Worm (Caenorhabditis elegans): ENCODE results near the gene sdha-1.

Gene sdha-1

DNA sequence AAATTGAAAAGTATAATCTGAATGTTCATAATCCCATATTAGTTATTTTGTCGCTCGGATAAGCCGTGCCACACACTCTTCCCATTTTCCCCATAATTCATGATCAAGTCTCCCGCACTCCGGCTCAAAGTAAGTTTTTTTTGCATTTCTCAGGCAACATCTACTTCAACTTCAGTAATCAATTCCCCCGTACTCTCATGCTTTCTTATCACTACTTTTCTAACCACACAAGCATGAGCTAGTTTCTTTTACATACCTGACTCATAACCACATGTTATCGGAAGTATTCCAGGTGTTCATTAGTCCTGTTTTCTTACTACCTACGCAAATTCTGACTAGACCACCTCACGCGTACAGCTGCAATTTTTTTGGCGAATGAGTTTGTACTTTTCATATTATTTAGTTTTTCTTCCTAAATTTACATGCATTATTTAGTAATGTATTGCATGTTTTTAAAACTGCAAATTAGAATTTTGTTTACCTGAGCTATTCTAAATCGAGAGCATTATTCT is 20.8 kb upstream of the sdha-1 start:
- no peak for TF ChIP-seq elt-1 (tag; optimal IDR thresholded peaks at IDR 0.05; ENCODE audit: borderline replicate concordance, insufficient read depth)
- TF ChIP-seq hlh-1 (tag; optimal IDR thresholded peaks at IDR 0.05) = no peak

- TF ChIP-seq sem-2 (GFP tag; optimal IDR thresholded peaks at IDR 0.05) (no peak), ceh-39 (tag; optimal IDR thresholded peaks at IDR 0.05) (no peak), flh-1 (GFP tag; optimal IDR thresholded peaks at IDR 0.05) (no peak), blmp-1 (tag; optimal IDR thresholded peaks at IDR 0.05) (no peak), nhr-76 (tag; optimal IDR thresholded peaks at IDR 0.05) (no peak), cnd-1 (tag; optimal IDR thresholded peaks at IDR 0.05) (peak; percentile 10), ztf-11 (tag; optimal IDR thresholded peaks at IDR 0.05) (no peak), sptf-1 (tag; optimal IDR thresholded peaks at IDR 0.05) (peak; percentile 36), nhr-237 (tag; optimal IDR thresholded peaks at IDR 0.05) (no peak), M03D4.4 (tag; optimal IDR thresholded peaks at IDR 0.05) (no peak), lin-13 (tag; optimal IDR thresholded peaks at IDR 0.05) (no peak), ceh-43 (GFP tag; optimal IDR thresholded peaks at IDR 0.05) (no peak), ham-2 (GFP tag; optimal IDR thresholded peaks at IDR 0.05) (peak; percentile 11), snpc-4 (tag; optimal IDR thresholded peaks at IDR 0.05) (no peak), zip-8 (tag; optimal IDR thresholded peaks at IDR 0.05) (no peak), ceh-83 (GFP tag; optimal IDR thresholded peaks at IDR 0.05) (no peak), drap-1 (GFP tag; optimal IDR thresholded peaks at IDR 0.05) (no peak), elt-1 (tag; optimal IDR thresholded peaks at IDR 0.05; ENCODE audit: borderline replicate concordance, insufficient read depth) (no peak), ces-1 (GFP tag; optimal IDR thresholded peaks at IDR 0.05) (peak; percentile 46), mep-1 (tag; optimal IDR thresholded peaks at IDR 0.05) (no peak), nhr-2 (tag; optimal IDR thresholded peaks at IDR 0.05) (no peak), unc-39 (tag; optimal IDR thresholded peaks at IDR 0.05) (no peak), hlh-1 (tag; optimal IDR thresholded peaks at IDR 0.05) (peak; percentile 28), nhr-12 (tag; optimal IDR thresholded peaks at IDR 0.05) (no peak), elt-3 (tag; optimal IDR thresholded peaks at IDR 0.05) (no peak), unc-120 (tag; optimal IDR thresholded peaks at IDR 0.05; ENCODE audit: poor library complexity, severe bottlenecking) (peak; percentile 48), pha-4 (tag; optimal IDR thresholded peaks at IDR 0.05) (no peak), tbx-8 (GFP tag; optimal IDR thresholded peaks at IDR 0.05) (no peak), bed-3 (GFP tag; optimal IDR thresholded peaks at IDR 0.05) (no peak), lin-32 (GFP tag; optimal IDR thresholded peaks at IDR 0.05) (no peak), nhr-28 (tag; optimal IDR thresholded peaks at IDR 0.05) (no peak), unc-62 (GFP tag; optimal IDR thresholded peaks at IDR 0.05) (peak; percentile 65), lsy-2 (tag; optimal IDR thresholded peaks at IDR 0.05) (peak; percentile 17), mls-2 (tag; optimal IDR thresholded peaks at IDR 0.05) (peak; percentile 15), mab-5 (tag; optimal IDR thresholded peaks at IDR 0.05) (no peak)
These were observed 20.1 kb upstream of the sdha-1 start for ce11 chrX:8565810-8566416.

ce11 chrX:8564451-8564795 is 18.6 kb upstream of the sdha-1 start:
- no peak for TF ChIP-seq flh-1 (GFP tag; optimal IDR thresholded peaks at IDR 0.05)
- no peak for TF ChIP-seq unc-120 (tag; optimal IDR thresholded peaks at IDR 0.05; ENCODE audit: poor library complexity, severe bottlenecking)
- TF ChIP-seq lin-13 (tag; optimal IDR thresholded peaks at IDR 0.05) = no peak
- TF ChIP-seq ham-2 (GFP tag; optimal IDR thresholded peaks at IDR 0.05) = no peak
- TF ChIP-seq unc-62 (GFP tag; optimal IDR thresholded peaks at IDR 0.05) = no peak
- TF ChIP-seq nhr-76 (tag; optimal IDR thresholded peaks at IDR 0.05) = no peak
- no peak for TF ChIP-seq cnd-1 (tag; optimal IDR thresholded peaks at IDR 0.05)

All from whole organism, mixed stage, embryonic.